Fruit fly (Drosophila melanogaster): Measurements from ENCODE around the gene mei-38.

Gene mei-38

DNA sequence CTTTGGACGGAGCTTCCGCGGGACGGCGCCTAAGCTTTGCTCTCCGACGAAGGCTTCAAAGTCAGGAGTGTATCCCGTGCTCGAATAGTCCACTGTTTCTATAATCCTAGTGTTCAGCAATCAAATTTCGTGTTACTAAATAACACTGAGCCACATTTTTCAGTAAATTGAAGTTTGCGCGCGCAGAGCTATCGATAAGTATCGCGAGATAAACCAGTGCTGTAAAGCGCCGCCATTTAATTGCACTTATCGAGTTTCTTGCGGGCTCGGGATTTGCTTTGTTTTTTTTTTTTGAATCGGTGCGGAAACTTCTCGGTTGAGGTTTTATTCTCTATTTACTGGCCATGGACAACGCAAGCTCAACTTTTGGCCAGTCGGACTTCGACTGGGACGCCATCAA is at the start of gene mei-38, which contains the start of gene Rab27:
mei-38 (plus strand) TSS at position 216 of the 400 bp plus-strand sequence.
Rab27 (minus strand) TSS at position 127 of the 400 bp plus-strand sequence.
- no peak for TF ChIP-seq disco-r (GFP tag; optimal IDR thresholded peaks at IDR 0.05)
- no peak for TF ChIP-seq CG8924 (tag; optimal IDR thresholded peaks at IDR 0.05)
- TF ChIP-seq Lhr (GFP tag; optimal IDR thresholded peaks at IDR 0.05), result no peak
- TF ChIP-seq NC2β (GFP tag; optimal IDR thresholded peaks at IDR 0.05), result no peak
- TF ChIP-seq CG11696 (GFP tag; IDR thresholded peaks at IDR 0.05), result no peak
- no peak for TF ChIP-seq CG4707 (GFP tag; optimal IDR thresholded peaks at IDR 0.05)
- no peak for TF ChIP-seq bsh (GFP tag; optimal IDR thresholded peaks at IDR 0.05)
- no peak for TF ChIP-seq CG14014 (GFP tag; IDR thresholded peaks at IDR 0.05)
- peak; percentile 61; the same call in 1 of the 2 replicates for TF ChIP-seq sob (GFP tag; IDR thresholded peaks at IDR 0.05)
- TF ChIP-seq jigr1 (GFP tag; IDR thresholded peaks at IDR 0.05), result no peak
- TF ChIP-seq CG3838 (GFP tag; optimal IDR thresholded peaks at IDR 0.05), result no peak
- TF ChIP-seq E2f2 (GFP tag; IDR thresholded peaks at IDR 0.05), result peak; percentile 97
- TF ChIP-seq pros (GFP tag; optimal IDR thresholded peaks at IDR 0.05), result no peak
- TF ChIP-seq CG6272 (GFP tag; IDR thresholded peaks at IDR 0.05), result no peak
- no peak for TF ChIP-seq CG12219 (GFP tag; optimal IDR thresholded peaks at IDR 0.05)
- peak; percentile 3 for TF ChIP-seq bab2 (GFP tag; optimal IDR thresholded peaks at IDR 0.05)
- no peak for TF ChIP-seq fd64A (GFP tag; optimal IDR thresholded peaks at IDR 0.05)
- TF ChIP-seq CG11093 (GFP tag; IDR thresholded peaks at IDR 0.05), result no peak
- TF ChIP-seq mld (GFP tag; IDR thresholded peaks at IDR 0.05; ENCODE audit: partially characterized antibody), result no peak; the same call in 2 of the 3 replicates
- no peak for TF ChIP-seq kni (GFP tag; optimal IDR thresholded peaks at IDR 0.05)
- no peak for TF ChIP-seq CG1233 (GFP tag; optimal IDR thresholded peaks at IDR 0.05)
- TF ChIP-seq Hand (GFP tag; optimal IDR thresholded peaks at IDR 0.05), result no peak
- peak; percentile 74 for TF ChIP-seq Scr (GFP tag; IDR thresholded peaks at IDR 0.05; ENCODE audit: partially characterized antibody)
- TF ChIP-seq Atf3 (GFP tag; optimal IDR thresholded peaks at IDR 0.05), result no peak
- no peak for TF ChIP-seq CG1024 (GFP tag; IDR thresholded peaks at IDR 0.05)
- TF ChIP-seq CG4360 (GFP tag; IDR thresholded peaks at IDR 0.05), result no peak
- no peak for TF ChIP-seq dati (GFP tag; IDR thresholded peaks at IDR 0.05)
- TF ChIP-seq CG9817 (tag; optimal IDR thresholded peaks at IDR 0.05), result no peak
- peak; percentile 57 for TF ChIP-seq vvl (GFP tag; IDR thresholded peaks at IDR 0.05)
- TF ChIP-seq CG11560 (tag; IDR thresholded peaks at IDR 0.05), result no peak
- no peak for TF ChIP-seq slp2 (GFP tag; optimal IDR thresholded peaks at IDR 0.05)
- no peak for TF ChIP-seq scrt (GFP tag; optimal IDR thresholded peaks at IDR 0.05)
- TF ChIP-seq gce (GFP tag; IDR thresholded peaks at IDR 0.05), result no peak
- peak; percentile 60; the same call in 2 of the 3 replicates for TF ChIP-seq knrl (GFP tag; IDR thresholded peaks at IDR 0.05; ENCODE audit: partially characterized antibody)
- no peak for TF ChIP-seq gcm (GFP tag; optimal IDR thresholded peaks at IDR 0.05)
- TF ChIP-seq CG2875 (GFP tag; optimal IDR thresholded peaks at IDR 0.05), result no peak
- TF ChIP-seq D (optimal IDR thresholded peaks at IDR 0.05), result no peak
- TF ChIP-seq D (GFP tag; optimal IDR thresholded peaks at IDR 0.05), result no peak
- no peak for TF ChIP-seq peb (GFP tag; IDR thresholded peaks at IDR 0.05)
- TF ChIP-seq CG10543 (GFP tag; optimal IDR thresholded peaks at IDR 0.05), result no peak
- no peak for TF ChIP-seq CG6765 (GFP tag; optimal IDR thresholded peaks at IDR 0.05)
- peak; percentile 36; the same call in 1 of the 3 replicates for TF ChIP-seq CG11456 (GFP tag; IDR thresholded peaks at IDR 0.05)
- no peak for TF ChIP-seq CG6683 (GFP tag; optimal IDR thresholded peaks at IDR 0.05)
- TF ChIP-seq CG7556 (GFP tag; optimal IDR thresholded peaks at IDR 0.05), result no peak
- no peak for TF ChIP-seq CG2202 (tag; optimal IDR thresholded peaks at IDR 0.05)
- peak; percentile 65 for TF ChIP-seq sens (GFP tag)
- TF ChIP-seq CG32772 (GFP tag; IDR thresholded peaks at IDR 0.05), result peak; percentile 54
- TF ChIP-seq zf30C (GFP tag; optimal IDR thresholded peaks at IDR 0.05), result peak; percentile 40
- TF ChIP-seq pb (GFP tag; optimal IDR thresholded peaks at IDR 0.05), result no peak
- peak; percentile 62; the same call in 2 of the 3 replicates for TF ChIP-seq HLH4C (GFP tag; IDR thresholded peaks at IDR 0.05; ENCODE audit: partially characterized antibody)
- no peak for TF ChIP-seq emc (GFP tag; optimal IDR thresholded peaks at IDR 0.05)
- TF ChIP-seq BtbVII (GFP tag; optimal IDR thresholded peaks at IDR 0.05), result no peak
